Worm (Caenorhabditis elegans): Measurements from ENCODE around the gene nars-2.

- TF ChIP-seq elt-2 (tag; optimal IDR thresholded peaks at IDR 0.05) (no peak), dmd-4 (tag; optimal IDR thresholded peaks at IDR 0.05; ENCODE audit: borderline replicate concordance) (no peak), fkh-6 (tag; optimal IDR thresholded peaks at IDR 0.05) (no peak), pag-3 (tag; optimal IDR thresholded peaks at IDR 0.05; ENCODE audit: borderline replicate concordance) (no peak), dve-1 (tag; optimal IDR thresholded peaks at IDR 0.05) (no peak), ama-1 (optimal IDR thresholded peaks at IDR 0.05) (no peak), nhr-11 (tag; optimal IDR thresholded peaks at IDR 0.05) (no peak), ceh-14 (tag; optimal IDR thresholded peaks at IDR 0.05) (no peak), hlh-6 (tag; optimal IDR thresholded peaks at IDR 0.05) (no peak), ceh-6 (GFP tag; optimal IDR thresholded peaks at IDR 0.05) (no peak), ceh-48 (tag; optimal IDR thresholded peaks at IDR 0.05) (no peak), fkh-10 (GFP tag; optimal IDR thresholded peaks at IDR 0.05) (no peak), K02D7.2 (tag; optimal IDR thresholded peaks at IDR 0.05) (no peak)
These were observed 8.3 kb upstream of the nars-2 start, which contains the start of gene Y66D12A.19 for ce11 chrIII:11508816-11509215.
